Fruit fly (Drosophila melanogaster) whole organism: ENCODE measurements around the gene dock.

Experiments
- EcR ChIP-seq, 2 experiments: fragments of >200 bp; optimal IDR thresholded peaks; 2 replicates each; lab custom pipeline; 2017; ENCODE audit warnings: missing biosample characterization in 2 of 2, missing genetic modification characterization in 2 of 2, missing genetic modification reagents in 2 of 2
- pan ChIP-seq: fragments of >200 bp; optimal IDR thresholded peaks from 2 replicates; lab custom pipeline; 2017
- psq ChIP-seq: fragments of >200 bp; optimal IDR thresholded peaks from 2 replicates; lab custom pipeline; 2017

DNA sequence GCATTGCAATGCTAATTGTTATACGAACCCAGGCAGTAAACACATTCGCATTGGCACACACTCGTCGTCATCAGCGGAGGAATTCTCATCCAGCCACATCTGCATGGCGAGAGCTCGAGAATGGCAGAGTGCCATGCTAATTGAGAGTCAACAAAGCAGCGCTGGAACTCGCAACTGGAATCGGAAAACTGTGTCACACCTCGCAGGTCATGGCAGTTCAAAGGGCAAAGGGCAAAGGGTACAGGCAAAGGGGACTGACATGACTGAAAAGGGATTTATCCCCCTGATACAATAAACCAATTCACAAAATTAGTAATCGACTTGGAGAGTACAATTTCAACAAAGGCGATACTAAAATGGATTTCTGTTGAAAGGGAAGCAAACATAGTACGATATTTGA is 14.3 kb downstream of the dock start:
- TF ChIP-seq psq (lab: Kevin White, UChicago) (no peak), pan (no peak), EcR (GFP tag; optimal IDR thresholded peaks at IDR 0.05; lab: Kevin White, UChicago) (peak in 1 of 2 experiments; percentile 19)
